Fruit fly (Drosophila melanogaster) whole organism, prepupa: Measurements from ENCODE around the gene Naprt.

Source experiments
- Blimp-1 ChIP-seq: fragments of 200-800 bp; sonication (Bioruptor generic); optimal IDR thresholded peaks from 3 replicates; lab custom pipeline; 2017; ENCODE audit warnings: missing biosample characterization, missing genetic modification characterization, mild to moderate bottlenecking, moderate library complexity, missing genetic modification reagents
- CG10669 ChIP-seq: fragments of 200-800 bp; sonication (Bioruptor generic); optimal IDR thresholded peaks from 3 replicates; lab custom pipeline; 2018; ENCODE audit warnings: missing biosample characterization, mild to moderate bottlenecking, missing genetic modification characterization, moderate library complexity
- CG11762 ChIP-seq: fragments of 200-800 bp; sonication (Bioruptor generic); optimal IDR thresholded peaks from 3 replicates; lab custom pipeline; 2016; ENCODE audit warnings: missing biosample characterization, missing genetic modification characterization; ENCODE audit not compliant: insufficient read depth
- CG15336 ChIP-seq: fragments of 200-800 bp; sonication (Bioruptor generic); IDR thresholded peaks from 2 replicates; pipeline ENCODE4 v1.3.6; 2022; ENCODE audit warnings: missing biosample characterization, missing genetic modification characterization
- CG16779 ChIP-seq: fragments of 200-800 bp; sonication (Bioruptor generic); optimal IDR thresholded peaks from 3 replicates; lab custom pipeline; 2017; ENCODE audit warnings: missing biosample characterization, mild to moderate bottlenecking, missing genetic modification characterization
- CG31627 ChIP-seq: fragments of 200-800 bp; sonication (Bioruptor generic); optimal IDR thresholded peaks from 3 replicates; lab custom pipeline; 2016; ENCODE audit warnings: missing biosample characterization, missing genetic modification characterization
- CG32006 ChIP-seq: fragments of 200-800 bp; sonication (Bioruptor generic); optimal IDR thresholded peaks from 3 replicates; lab custom pipeline; 2017; ENCODE audit warnings: missing biosample characterization, mild to moderate bottlenecking, missing genetic modification characterization
- CG34406 ChIP-seq: fragments of 200-800 bp; sonication (Bioruptor generic); optimal IDR thresholded peaks from 3 replicates; lab custom pipeline; 2016; ENCODE audit warnings: missing biosample characterization, missing genetic modification characterization
- CG4318 ChIP-seq: fragments of 200-800 bp; sonication (Bioruptor generic); optimal IDR thresholded peaks from 3 replicates; lab custom pipeline; 2017; ENCODE audit warnings: missing biosample characterization, mild to moderate bottlenecking, missing genetic modification characterization
- CG6163 ChIP-seq: fragments of 200-800 bp; sonication (Bioruptor generic); IDR thresholded peaks from 3 replicates; pipeline ENCODE4 v1.3.6; 2022; ENCODE audit warnings: missing biosample characterization, missing genetic modification characterization
- CG6792 ChIP-seq: fragments of 200-800 bp; sonication (Bioruptor generic); optimal IDR thresholded peaks from 3 replicates; lab custom pipeline; 2016; ENCODE audit warnings: missing biosample characterization, missing genetic modification characterization
- CG6808 ChIP-seq: fragments of 200-800 bp; sonication (Bioruptor generic); optimal IDR thresholded peaks from 3 replicates; lab custom pipeline; 2017; ENCODE audit warnings: missing biosample characterization, missing genetic modification characterization, mild to moderate bottlenecking, moderate library complexity, missing genetic modification reagents
- CG6854 ChIP-seq: fragments of 200-800 bp; sonication (Bioruptor generic); optimal IDR thresholded peaks from 2 replicates; lab custom pipeline; 2017; ENCODE audit warnings: missing biosample characterization, mild to moderate bottlenecking, missing genetic modification characterization
- CG8119 ChIP-seq: fragments of 200-800 bp; sonication (Bioruptor generic); IDR thresholded peaks from 3 replicates; pipeline ENCODE4 v1.3.6; 2022; ENCODE audit warnings: missing biosample characterization, missing genetic modification characterization
- CG8319 ChIP-seq: fragments of 200-800 bp; sonication (Bioruptor generic); optimal IDR thresholded peaks from 3 replicates; lab custom pipeline; 2016; ENCODE audit warnings: missing biosample characterization, missing genetic modification characterization
- CG9139 ChIP-seq: fragments of 200-800 bp; sonication (Bioruptor generic); optimal IDR thresholded peaks from 3 replicates; lab custom pipeline; 2017; ENCODE audit warnings: missing biosample characterization, mild to moderate bottlenecking, missing genetic modification characterization
- Eip75B ChIP-seq: fragments of 200-800 bp; sonication (Bioruptor generic); optimal IDR thresholded peaks from 3 replicates; lab custom pipeline; 2016; ENCODE audit warnings: missing biosample characterization, missing genetic modification characterization
- Eip78C ChIP-seq: fragments of 200-800 bp; sonication (Bioruptor generic); peaks from one replicate; lab custom pipeline; 2016; ENCODE audit warnings: missing biosample characterization, missing genetic modification characterization
- Eip93F ChIP-seq: fragments of 200-800 bp; sonication (Bioruptor generic); optimal IDR thresholded peaks from 2 replicates; lab custom pipeline; 2016; ENCODE audit warnings: missing biosample characterization, mild to moderate bottlenecking, missing genetic modification characterization
- Ets21C ChIP-seq: fragments of 200-800 bp; sonication (Bioruptor generic); optimal IDR thresholded peaks from 3 replicates; lab custom pipeline; 2016; ENCODE audit warnings: missing biosample characterization, missing genetic modification characterization
- Ets96B ChIP-seq: fragments of 200-800 bp; optimal IDR thresholded peaks from 2 replicates; lab custom pipeline; 2019; ENCODE audit warnings: missing biosample characterization, mild to moderate bottlenecking, missing genetic modification characterization, moderate library complexity
- Gug ChIP-seq: fragments of 200-800 bp; sonication (Bioruptor generic); IDR thresholded peaks from 2 replicates; pipeline ENCODE4 v1.3.6; 2022; ENCODE audit warnings: missing biosample characterization, missing genetic modification characterization
- Hr38 ChIP-seq: sonication (Bioruptor generic); optimal IDR thresholded peaks from 2 replicates; lab custom pipeline; 2016; ENCODE audit warnings: missing biosample characterization, missing genetic modification characterization
- Hr39 ChIP-seq: fragments of 200-800 bp; sonication (Bioruptor generic); optimal IDR thresholded peaks from 2 replicates; lab custom pipeline; 2016; ENCODE audit warnings: missing biosample characterization, missing genetic modification characterization
- Hr4 ChIP-seq: fragments of 200-800 bp; sonication (Bioruptor generic); optimal IDR thresholded peaks from 3 replicates; lab custom pipeline; 2016; ENCODE audit warnings: missing biosample characterization, missing genetic modification characterization
- Met ChIP-seq: fragments of 200-800 bp; sonication (Bioruptor generic); optimal IDR thresholded peaks from 3 replicates; lab custom pipeline; 2016; ENCODE audit warnings: missing biosample characterization, missing genetic modification characterization
- OdsH ChIP-seq: fragments of 200-800 bp; sonication (Bioruptor generic); optimal IDR thresholded peaks from 3 replicates; lab custom pipeline; 2016; ENCODE audit warnings: missing biosample characterization, missing genetic modification characterization
- Sox102F ChIP-seq: fragments of 200-800 bp; sonication (Bioruptor generic); optimal IDR thresholded peaks from 2 replicates; lab custom pipeline; 2016; ENCODE audit warnings: missing biosample characterization, mild to moderate bottlenecking, missing genetic modification characterization
- Sox15 ChIP-seq: fragments of 200-800 bp; sonication (Bioruptor generic); optimal IDR thresholded peaks from 3 replicates; lab custom pipeline; 2016; ENCODE audit warnings: missing biosample characterization, missing genetic modification characterization
- achi ChIP-seq: fragments of 200-800 bp; sonication (Bioruptor generic); optimal IDR thresholded peaks from 3 replicates; lab custom pipeline; 2016; ENCODE audit warnings: missing biosample characterization, missing genetic modification characterization
- acj6 ChIP-seq: fragments of 200-800 bp; sonication (Bioruptor generic); optimal IDR thresholded peaks from 3 replicates; lab custom pipeline; 2016; ENCODE audit warnings: missing biosample characterization, missing genetic modification characterization
- cyc ChIP-seq: fragments of 200-800 bp; sonication (Bioruptor generic); optimal IDR thresholded peaks from 3 replicates; lab custom pipeline; 2016; ENCODE audit warnings: missing biosample characterization, missing genetic modification characterization
- dsx ChIP-seq: fragments of 200-800 bp; optimal IDR thresholded peaks from 3 replicates; lab custom pipeline; 2019; ENCODE audit warnings: missing biosample characterization, mild to moderate bottlenecking, missing genetic modification characterization, moderate library complexity; ENCODE audit not compliant: poor library complexity, severe bottlenecking
- eg ChIP-seq: fragments of 200-800 bp; sonication (Bioruptor generic); IDR thresholded peaks from 3 replicates; pipeline ENCODE4 v1.3.6; 2022; ENCODE audit warnings: missing biosample characterization, missing genetic modification characterization
- fd59A ChIP-seq: fragments of 200-800 bp; sonication (Bioruptor generic); optimal IDR thresholded peaks from 2 replicates; lab custom pipeline; 2017; ENCODE audit warnings: missing biosample characterization, mild to moderate bottlenecking, missing genetic modification characterization, missing genetic modification reagents
- fd85E ChIP-seq: fragments of 200-800 bp; sonication (Bioruptor generic); optimal IDR thresholded peaks from 3 replicates; lab custom pipeline; 2016; ENCODE audit warnings: missing biosample characterization, missing genetic modification characterization
- fkh ChIP-seq: fragments of 200-800 bp; sonication (Bioruptor generic); optimal IDR thresholded peaks from 3 replicates; lab custom pipeline; 2017; ENCODE audit warnings: missing biosample characterization, mild to moderate bottlenecking, missing genetic modification characterization, moderate library complexity
- lz ChIP-seq: fragments of 200-800 bp; sonication (Bioruptor generic); optimal IDR thresholded peaks from 3 replicates; lab custom pipeline; 2016; ENCODE audit warnings: missing biosample characterization, missing genetic modification characterization
- net ChIP-seq: fragments of 200-800 bp; sonication (Bioruptor generic); optimal IDR thresholded peaks from 3 replicates; lab custom pipeline; 2016; ENCODE audit warnings: missing biosample characterization, missing genetic modification characterization
- pdm3 ChIP-seq: fragments of 200-800 bp; sonication (Bioruptor generic); optimal IDR thresholded peaks from 3 replicates; lab custom pipeline; 2016; ENCODE audit warnings: missing biosample characterization, missing genetic modification characterization
- salr ChIP-seq, 2 experiments: fragments of 200-800 bp; sonication (Bioruptor generic); optimal IDR thresholded peaks; 3 replicates each; lab custom pipeline; 2016 to 2018; ENCODE audit warnings: missing biosample characterization in 2 of 2, missing genetic modification characterization in 2 of 2, mild to moderate bottlenecking in 1 of 2
- spab ChIP-seq: fragments of 200-800 bp; sonication (Bioruptor generic); optimal IDR thresholded peaks from 2 replicates; lab custom pipeline; 2017; ENCODE audit warnings: missing biosample characterization, mild to moderate bottlenecking, missing genetic modification characterization, missing genetic modification reagents
- ss ChIP-seq, 2 experiments: fragments of 200-800 bp; sonication (Bioruptor generic); optimal IDR thresholded peaks; 2 replicates in 1 of 2; 3 replicates in 1 of 2; lab custom pipeline; 2017 to 2018; ENCODE audit warnings: mild to moderate bottlenecking in 2 of 2, missing biosample characterization in 2 of 2, missing genetic modification characterization in 2 of 2, moderate library complexity in 1 of 2
- svp ChIP-seq: fragments of 200-800 bp; sonication (Bioruptor generic); peaks from one replicate; lab custom pipeline; 2016; ENCODE audit warnings: missing biosample characterization, missing genetic modification characterization
- topi ChIP-seq: fragments of 200-800 bp; sonication (Bioruptor generic); optimal IDR thresholded peaks from 3 replicates; lab custom pipeline; 2016; ENCODE audit warnings: missing biosample characterization, missing genetic modification characterization
- vri ChIP-seq: fragments of 200-800 bp; sonication (Bioruptor generic); optimal IDR thresholded peaks from 3 replicates; lab custom pipeline; 2016; ENCODE audit warnings: missing biosample characterization, mild to moderate bottlenecking, missing genetic modification characterization

The Naprt gene

DNA sequence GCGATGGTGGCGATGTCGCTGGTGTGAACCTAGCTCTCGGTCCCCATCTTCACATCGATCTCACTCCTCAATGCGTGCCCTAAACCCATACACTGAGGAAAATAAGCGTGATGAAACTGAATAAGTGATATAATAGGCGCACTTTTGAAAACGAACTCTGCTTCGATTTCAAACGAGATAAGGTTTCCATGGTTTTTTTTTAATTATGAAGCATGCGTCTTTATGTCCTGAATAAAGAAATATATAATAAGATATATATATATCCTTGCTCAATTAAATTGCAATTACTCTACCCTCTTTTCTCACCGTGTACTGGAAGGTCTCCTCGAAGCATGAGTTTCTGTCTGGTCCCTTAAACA, 25.0 kb upstream of the Naprt start (continued):
- peak; percentile 45 for TF ChIP-seq CG6854 (GFP tag; lab: Kevin White, UChicago)
- TF ChIP-seq Met (GFP tag; lab: Kevin White, UChicago): peak; percentile 86
- peak; percentile 86 for TF ChIP-seq dsx (GFP tag; lab: Kevin White, UChicago)
- TF ChIP-seq CG34406 (GFP tag; lab: Kevin White, UChicago): peak; percentile 83
- no peak for TF ChIP-seq Hr38 (GFP tag; lab: Kevin White, UChicago)
- TF ChIP-seq Gug (GFP tag; lab: Robert Waterston, UW): no peak
- peak; percentile 69 for TF ChIP-seq eg (GFP tag; lab: Robert Waterston, UW)
- TF ChIP-seq CG6163: peak; percentile 88
- peak; percentile 67 for TF ChIP-seq pdm3
- peak; percentile 89 for TF ChIP-seq achi (GFP tag; lab: Kevin White, UChicago)
- peak; percentile 81 for TF ChIP-seq Sox102F (GFP tag; lab: Kevin White, UChicago)
- TF ChIP-seq CG10669: peak; percentile 88
- peak; percentile 70 for TF ChIP-seq lz (GFP tag; lab: Kevin White, UChicago)
- TF ChIP-seq CG15336 (GFP tag; lab: Robert Waterston, UW): peak; percentile 73
- peak; percentile 91 to 93 for TF ChIP-seq ss (GFP tag; optimal IDR thresholded peaks at IDR 0.05; lab: Kevin White, UChicago)

DNA sequence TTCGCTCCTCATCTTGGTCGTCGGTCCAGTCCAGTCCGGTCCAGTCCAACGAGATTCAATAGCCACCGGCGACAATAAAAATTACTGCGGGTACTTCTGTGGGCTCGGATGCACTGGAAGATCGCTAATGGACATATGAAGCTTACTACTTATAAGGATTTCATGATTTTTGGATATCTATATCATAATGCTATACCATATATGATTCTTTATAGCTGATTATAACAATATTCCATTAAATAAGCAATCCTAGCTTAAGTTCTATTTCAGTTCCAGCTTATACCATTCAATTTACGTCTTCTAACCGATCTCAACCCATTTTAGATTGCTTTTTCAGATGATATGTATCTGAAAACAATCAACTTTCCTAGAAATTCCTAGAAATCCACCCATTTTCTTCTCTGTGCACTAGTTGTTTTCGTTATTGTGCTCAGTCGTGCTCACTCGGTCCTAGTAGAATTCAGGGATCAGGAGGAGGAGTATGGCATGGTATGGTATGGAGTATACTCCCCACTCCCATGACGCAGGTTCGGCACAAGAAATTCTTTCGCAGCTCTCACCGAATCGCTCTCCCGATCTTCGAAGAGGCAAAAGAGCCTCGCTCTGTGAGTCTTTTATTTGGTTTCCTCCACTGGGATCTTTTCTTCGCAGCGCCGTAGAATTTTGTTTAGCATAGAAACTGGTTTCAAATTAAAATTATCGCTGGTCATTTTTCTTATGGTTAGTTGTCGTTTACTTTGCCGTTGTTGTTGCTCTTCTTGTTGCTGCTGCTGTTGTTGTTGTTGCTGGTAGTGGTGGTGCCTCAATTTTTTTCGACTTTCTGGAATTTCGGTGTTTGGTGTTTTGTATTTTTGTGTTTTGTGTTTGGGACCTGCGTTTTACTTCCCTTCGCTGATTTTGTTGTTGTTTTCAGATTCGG, 24.4 kb upstream of the Naprt start:
- TF ChIP-seq OdsH (GFP tag; lab: Kevin White, UChicago) (peak; percentile 92), CG11762 (GFP tag; lab: Kevin White, UChicago) (peak; percentile 90), Hr4 (GFP tag; lab: Kevin White, UChicago) (peak; percentile 83), CG6792 (GFP tag; lab: Kevin White, UChicago) (peak; percentile 85), svp (peak; percentile 90), acj6 (peak; percentile 79), CG34406 (GFP tag; lab: Kevin White, UChicago) (peak; percentile 49), net (GFP tag; lab: Kevin White, UChicago) (peak; percentile 71), Ets96B (tag; lab: Kevin White, UChicago) (peak; percentile 80), CG6808 (GFP tag; lab: Kevin White, UChicago) (peak; percentile 96), Sox15 (GFP tag; lab: Kevin White, UChicago) (peak; percentile 59), pdm3 (peak; percentile 89), lz (GFP tag; lab: Kevin White, UChicago) (peak; percentile 84), Gug (GFP tag; lab: Robert Waterston, UW) (peak; percentile 74), spab (GFP tag; lab: Kevin White, UChicago) (peak; percentile 97), CG10669 (peak; percentile 94), CG31627 (GFP tag; lab: Kevin White, UChicago) (peak; percentile 74), Hr38 (GFP tag; lab: Kevin White, UChicago) (no peak), salr (GFP tag; optimal IDR thresholded peaks at IDR 0.05; lab: Kevin White, UChicago) (peak; percentile 70 to 87), Blimp-1 (GFP tag; lab: Kevin White, UChicago) (peak; percentile 51), CG4318 (peak; percentile 81), Ets21C (GFP tag; lab: Kevin White, UChicago) (peak; percentile 61), Sox102F (GFP tag; lab: Kevin White, UChicago) (peak; percentile 59), Eip78C (GFP tag; lab: Kevin White, UChicago) (peak; percentile 96), CG8119 (GFP tag; lab: Robert Waterston, UW) (peak; percentile 92), fkh (GFP tag; lab: Kevin White, UChicago) (no peak), dsx (GFP tag; lab: Kevin White, UChicago) (peak; percentile 70), topi (GFP tag; lab: Kevin White, UChicago) (peak; percentile 63), Eip75B (GFP tag; lab: Kevin White, UChicago) (peak; percentile 87), CG9139 (GFP tag; lab: Kevin White, UChicago) (peak; percentile 40), CG8319 (GFP tag; lab: Kevin White, UChicago) (peak; percentile 82), CG32006 (GFP tag; lab: Kevin White, UChicago) (peak; percentile 91), vri (peak; percentile 57), fd59A (GFP tag; lab: Kevin White, UChicago) (peak; percentile 94), Hr39 (GFP tag; lab: Kevin White, UChicago) (peak; percentile 73), fd85E (GFP tag; lab: Kevin White, UChicago) (peak; percentile 51), Eip93F (GFP tag; lab: Kevin White, UChicago) (no peak), cyc (GFP tag; lab: Kevin White, UChicago) (peak; percentile 67), CG16779 (peak; percentile 73), CG15336 (GFP tag; lab: Robert Waterston, UW) (peak; percentile 85)
